Fruit fly (Drosophila melanogaster) whole organism, embryonic: Measurements from ENCODE around the gene CG34298.

Source experiments
- Bgb ChIP-seq: fragments of 200-800 bp; sonication (Bioruptor generic); IDR thresholded peaks from 2 replicates; pipeline ENCODE4 v1.3.6; 2022; ENCODE audit warnings: missing biosample characterization, missing genetic modification characterization; ENCODE audit not compliant: partially characterized antibody
- CG10321 ChIP-seq: fragments of 200-800 bp; sonication (Bioruptor generic); IDR thresholded peaks from 2 replicates; pipeline ENCODE4 v1.3.6; 2022; ENCODE audit warnings: missing biosample characterization, missing genetic modification characterization
- CG10979 ChIP-seq: fragments of 200-800 bp; sonication (Bioruptor generic); optimal IDR thresholded peaks from 2 replicates; lab custom pipeline; 2018; ENCODE audit warnings: missing biosample characterization, mild to moderate bottlenecking, missing genetic modification characterization, moderate library complexity
- CG12942 ChIP-seq: fragments of 200-800 bp; sonication (Bioruptor generic); optimal IDR thresholded peaks from 3 replicates; lab custom pipeline; 2016; ENCODE audit warnings: missing biosample characterization, missing genetic modification characterization
- CG15696 ChIP-seq: fragments of 200-800 bp; sonication (Bioruptor generic); optimal IDR thresholded peaks from 2 replicates; lab custom pipeline; 2019; ENCODE audit warnings: missing biosample characterization, mild to moderate bottlenecking, missing genetic modification characterization, moderate library complexity
- CG17829 ChIP-seq: fragments of 200-800 bp; optimal IDR thresholded peaks from 2 replicates; lab custom pipeline; 2019; ENCODE audit warnings: missing biosample characterization, mild to moderate bottlenecking, missing genetic modification characterization, moderate library complexity
- CG18011 ChIP-seq: fragments of 200-800 bp; sonication (Bioruptor generic); optimal IDR thresholded peaks from 2 replicates; lab custom pipeline; 2017; ENCODE audit warnings: missing biosample characterization, missing genetic modification characterization, mild to moderate bottlenecking, moderate library complexity, missing genotype
- CG2129 ChIP-seq: fragments of 200-800 bp; sonication (Bioruptor generic); IDR thresholded peaks from 2 replicates; pipeline ENCODE4 v1.3.6; 2022; ENCODE audit warnings: missing biosample characterization, missing genetic modification characterization; ENCODE audit not compliant: partially characterized antibody
- CG33213 ChIP-seq: fragments of 200-800 bp; sonication (Bioruptor generic); optimal IDR thresholded peaks from 3 replicates; lab custom pipeline; 2016; ENCODE audit warnings: missing biosample characterization, missing genetic modification characterization
- CG33557 ChIP-seq: fragments of 200-800 bp; sonication (Bioruptor generic); optimal IDR thresholded peaks from 2 replicates; lab custom pipeline; 2019; ENCODE audit warnings: missing biosample characterization, mild to moderate bottlenecking, missing genetic modification characterization, moderate library complexity
- CG34376 ChIP-seq: fragments of 200-800 bp; sonication (Bioruptor generic); optimal IDR thresholded peaks from 2 replicates; lab custom pipeline; 2018; ENCODE audit warnings: missing biosample characterization, mild to moderate bottlenecking, missing genetic modification characterization
- CG4404 ChIP-seq: fragments of 200-800 bp; sonication (Bioruptor generic); IDR thresholded peaks from 2 replicates; pipeline ENCODE4 v1.3.6; 2022; ENCODE audit warnings: missing biosample characterization, missing genetic modification characterization
- CG4854 ChIP-seq: fragments of 200-800 bp; sonication (Bioruptor generic); optimal IDR thresholded peaks from 2 replicates; lab custom pipeline; 2016; ENCODE audit warnings: missing biosample characterization, missing genetic modification characterization, inconsistent platforms
- CG5953 ChIP-seq: fragments of 200-800 bp; sonication (Bioruptor generic); IDR thresholded peaks from 2 replicates; pipeline ENCODE4 v1.3.6; 2022; ENCODE audit warnings: missing biosample characterization, missing genetic modification characterization
- CG7357 ChIP-seq: fragments of 200-800 bp; sonication (Bioruptor generic); IDR thresholded peaks from 3 replicates; pipeline ENCODE4 v1.3.6; 2022; ENCODE audit warnings: missing biosample characterization, missing genetic modification characterization
- CG7786 ChIP-seq: fragments of 200-800 bp; sonication (Bioruptor generic); optimal IDR thresholded peaks from 2 replicates; lab custom pipeline; 2016; ENCODE audit warnings: missing biosample characterization, missing genetic modification characterization
- CG8290 ChIP-seq, 3 experiments: fragments of 200-800 bp; sonication (Bioruptor generic); optimal IDR thresholded peaks; 2 replicates each; lab custom pipeline; 2016 to 2019; ENCODE audit warnings: missing biosample characterization in 3 of 3, missing genetic modification characterization in 3 of 3, mild to moderate bottlenecking in 2 of 3, moderate library complexity in 1 of 3
- CG8478 ChIP-seq: fragments of >200 bp; optimal IDR thresholded peaks from 2 replicates; lab custom pipeline; 2018
- CG8765 ChIP-seq: fragments of 200-800 bp; sonication (Bioruptor generic); IDR thresholded peaks from 2 replicates; pipeline ENCODE4 v1.3.6; 2022; ENCODE audit warnings: missing biosample characterization, missing genetic modification characterization
- Camta ChIP-seq: fragments of 200-800 bp; sonication (Bioruptor generic); optimal IDR thresholded peaks from 2 replicates; lab custom pipeline; 2016; ENCODE audit warnings: missing biosample characterization, missing genetic modification characterization
- CoRest ChIP-seq: fragments of 200-800 bp; sonication (Bioruptor generic); optimal IDR thresholded peaks from 3 replicates; lab custom pipeline; 2018; ENCODE audit warnings: missing biosample characterization, mild to moderate bottlenecking, missing genetic modification characterization, moderate library complexity
- CrebB ChIP-seq: fragments of 200-800 bp; sonication (Bioruptor generic); optimal IDR thresholded peaks from 3 replicates; lab custom pipeline; 2018; ENCODE audit warnings: missing biosample characterization, mild to moderate bottlenecking, missing genetic modification characterization
- Gsc ChIP-seq: fragments of 200-800 bp; sonication (Bioruptor generic); IDR thresholded peaks from 2 replicates; pipeline ENCODE4 v1.3.6; 2022; ENCODE audit warnings: missing biosample characterization, missing genetic modification characterization
- HLH4C ChIP-seq: fragments of 200-800 bp; sonication (Bioruptor generic); IDR thresholded peaks from 3 replicates; pipeline ENCODE4 v1.3.6; 2022; ENCODE audit warnings: missing biosample characterization, missing genetic modification characterization; ENCODE audit not compliant: partially characterized antibody
- Hand ChIP-seq: fragments of 200-800 bp; sonication (Bioruptor generic); optimal IDR thresholded peaks from 2 replicates; lab custom pipeline; 2017; ENCODE audit warnings: mild to moderate bottlenecking, missing biosample characterization, missing genetic modification reagents, missing genetic modification characterization
- Lhr ChIP-seq: fragments of 200-800 bp; sonication (Bioruptor generic); optimal IDR thresholded peaks from 3 replicates; lab custom pipeline; 2017; ENCODE audit warnings: mild to moderate bottlenecking, missing biosample characterization, missing genetic modification reagents, missing genetic modification characterization
- Mes4 ChIP-seq: fragments of 200-800 bp; sonication (Bioruptor generic); optimal IDR thresholded peaks from 2 replicates; lab custom pipeline; 2016; ENCODE audit warnings: missing biosample characterization, missing genetic modification characterization
- Nf-YB ChIP-seq: fragments of 200-800 bp; sonication (Bioruptor generic); optimal IDR thresholded peaks from 3 replicates; lab custom pipeline; 2019; ENCODE audit warnings: missing biosample characterization, mild to moderate bottlenecking, missing genetic modification characterization, moderate library complexity
- Side ChIP-seq: fragments of 200-800 bp; sonication (Bioruptor generic); optimal IDR thresholded peaks from 2 replicates; lab custom pipeline; 2016; ENCODE audit warnings: missing biosample characterization, missing genetic modification characterization
- Xbp1 ChIP-seq: fragments of 200-800 bp; sonication (Bioruptor generic); optimal IDR thresholded peaks from 3 replicates; lab custom pipeline; 2016; ENCODE audit warnings: missing biosample characterization, mild to moderate bottlenecking, missing genetic modification characterization
- crol ChIP-seq: fragments of 200-800 bp; sonication (Bioruptor generic); IDR thresholded peaks from 2 replicates; pipeline ENCODE4 v1.3.6; 2022; ENCODE audit warnings: missing biosample characterization, missing genetic modification characterization
- dan ChIP-seq: fragments of 200-800 bp; sonication (Bioruptor generic); IDR thresholded peaks from 2 replicates; pipeline ENCODE4 v1.3.6; 2022; ENCODE audit warnings: missing biosample characterization, missing genetic modification characterization
- esg ChIP-seq: fragments of 200-800 bp; sonication (Bioruptor generic); conservative IDR thresholded peaks from 2 replicates; pipeline ENCODE4 v1.3.6; 2022; ENCODE audit warnings: missing biosample characterization, missing genetic modification characterization
- ewg ChIP-seq: fragments of 200-800 bp; sonication (Bioruptor generic); optimal IDR thresholded peaks from 3 replicates; lab custom pipeline; 2017; ENCODE audit warnings: mild to moderate bottlenecking, missing biosample characterization, missing genetic modification reagents, missing genetic modification characterization
- ftz-f1 ChIP-seq: fragments of 200-800 bp; sonication (Bioruptor generic); optimal IDR thresholded peaks from 2 replicates; lab custom pipeline; 2016; ENCODE audit warnings: missing biosample characterization, missing genetic modification characterization
- fu2 ChIP-seq: fragments of 200-800 bp; sonication (Bioruptor generic); optimal IDR thresholded peaks from 2 replicates; lab custom pipeline; 2016; ENCODE audit warnings: missing biosample characterization, missing genetic modification characterization
- inv ChIP-seq: fragments of 200-800 bp; sonication (Bioruptor generic); IDR thresholded peaks from 2 replicates; pipeline ENCODE4 v1.3.6; 2022; ENCODE audit warnings: missing biosample characterization, missing genetic modification characterization; ENCODE audit not compliant: partially characterized antibody
- kni ChIP-seq: fragments of 200-800 bp; sonication (Bioruptor generic); optimal IDR thresholded peaks from 3 replicates; lab custom pipeline; 2017; ENCODE audit warnings: mild to moderate bottlenecking, missing biosample characterization, missing genetic modification reagents, missing genetic modification characterization
- lbe ChIP-seq: fragments of 200-800 bp; sonication (Bioruptor generic); optimal IDR thresholded peaks from 2 replicates; lab custom pipeline; 2016; ENCODE audit warnings: missing biosample characterization, mild to moderate bottlenecking, missing genetic modification characterization
- mam ChIP-seq: fragments of 200-800 bp; sonication (Bioruptor generic); optimal IDR thresholded peaks from 3 replicates; lab custom pipeline; 2016; ENCODE audit warnings: missing biosample characterization, missing genetic modification characterization
- nmo ChIP-seq: fragments of 200-800 bp; sonication (Bioruptor generic); optimal IDR thresholded peaks from 2 replicates; lab custom pipeline; 2018; ENCODE audit warnings: missing biosample characterization, mild to moderate bottlenecking, missing genetic modification characterization, moderate library complexity
- oc ChIP-seq: fragments of 200-800 bp; sonication (Bioruptor generic); optimal IDR thresholded peaks from 2 replicates; lab custom pipeline; 2018; ENCODE audit warnings: missing biosample characterization, mild to moderate bottlenecking, missing genetic modification characterization, moderate library complexity
- pum ChIP-seq: fragments of 200-800 bp; sonication (Bioruptor generic); optimal IDR thresholded peaks from 2 replicates; lab custom pipeline; 2016; ENCODE audit warnings: missing biosample characterization, missing genetic modification characterization
- slp2 ChIP-seq: fragments of 200-800 bp; sonication (Bioruptor generic); optimal IDR thresholded peaks from 2 replicates; lab custom pipeline; 2016; ENCODE audit warnings: missing biosample characterization, missing genetic modification characterization
- sug ChIP-seq: fragments of 200-800 bp; optimal IDR thresholded peaks from 2 replicates; lab custom pipeline; 2019; ENCODE audit warnings: missing biosample characterization, mild to moderate bottlenecking, missing genetic modification characterization, moderate library complexity
- tio ChIP-seq: fragments of 200-800 bp; sonication (Bioruptor generic); optimal IDR thresholded peaks from 2 replicates; lab custom pipeline; 2017; ENCODE audit warnings: missing biosample characterization, missing genetic modification characterization, inconsistent platforms
- zen ChIP-seq: fragments of 200-800 bp; sonication (Bioruptor generic); optimal IDR thresholded peaks from 3 replicates; lab custom pipeline; 2018; ENCODE audit warnings: missing biosample characterization, mild to moderate bottlenecking, missing genetic modification characterization, moderate library complexity

Gene CG34298

DNA sequence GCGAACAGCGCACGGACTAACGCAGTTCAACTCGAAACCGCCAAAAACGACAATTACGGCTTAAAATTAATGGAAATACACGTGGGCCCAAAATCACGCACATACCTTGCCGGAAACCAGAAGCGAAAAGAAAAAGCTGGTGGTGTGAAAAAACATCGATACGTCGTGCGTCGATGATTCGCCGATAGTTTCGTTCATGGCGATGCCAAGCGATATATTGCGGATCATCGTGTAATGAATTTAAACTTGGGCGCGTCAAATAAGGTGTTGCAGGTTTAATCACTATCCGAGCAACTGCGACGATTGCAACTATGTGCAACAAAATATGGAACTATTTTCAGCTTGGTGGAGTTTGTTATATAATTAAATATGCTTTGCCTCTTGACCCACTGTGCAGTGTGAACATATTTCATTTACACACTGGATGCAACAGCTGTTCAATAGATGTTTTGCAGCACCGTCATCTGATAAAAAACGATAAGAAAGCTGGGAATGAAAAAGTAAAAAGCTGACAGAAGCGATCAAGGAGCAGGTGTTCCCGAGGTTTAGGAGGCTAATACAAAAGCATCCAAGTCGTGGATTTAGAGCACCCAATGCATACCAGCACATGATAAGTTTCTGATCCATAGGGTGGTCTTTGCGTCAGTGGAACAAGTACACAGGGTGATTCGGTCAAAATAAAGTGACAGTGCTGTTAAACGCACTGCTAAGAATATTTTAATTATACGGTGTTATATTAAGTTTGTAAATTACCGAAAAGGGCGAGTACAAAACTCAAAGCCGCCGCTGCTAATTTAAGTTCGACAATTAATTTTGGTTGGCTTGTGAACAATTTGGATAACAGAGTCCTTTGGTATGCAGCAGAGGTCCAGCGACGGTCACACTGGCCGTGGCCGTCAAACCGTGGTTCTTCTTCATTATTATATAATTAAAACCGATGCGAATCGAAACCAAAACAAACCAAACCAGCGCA is 46.7 kb downstream of the CG34298 start, which contains the start of the genes RpL32 and CG7943 (continued):
- TF ChIP-seq CG17829 (peak; percentile 93), Mes4 (GFP tag; lab: Kevin White, UChicago) (peak; percentile 96), CG34376 (peak; percentile 99), CG33557 (GFP tag; lab: Kevin White, UChicago) (peak; percentile 70), ewg (GFP tag; lab: Kevin White, UChicago) (peak; percentile 80), CG7357 (GFP tag; lab: Robert Waterston, UW) (peak; percentile 92), CG8290 (GFP tag; optimal IDR thresholded peaks at IDR 0.05; lab: Kevin White, UChicago) (peak; percentile 91), CG8290 (tag; optimal IDR thresholded peaks at IDR 0.05; lab: Kevin White, UChicago) (peak in 1 of 2 experiments; percentile 95), crol (GFP tag; lab: Robert Waterston, UW) (peak; percentile 55; the same call in 1 of the 2 replicates), dan (GFP tag; lab: Robert Waterston, UW) (peak; percentile 84), Gsc (peak; percentile 85), CG10979 (tag; lab: Kevin White, UChicago) (peak; percentile 88), mam (GFP tag; lab: Kevin White, UChicago) (peak; percentile 99), CG8765 (peak; percentile 95), lbe (GFP tag; lab: Kevin White, UChicago) (peak; percentile 95), fu2 (GFP tag; lab: Kevin White, UChicago) (peak; percentile 88), inv (GFP tag; lab: Robert Waterston, UW) (peak; percentile 100), oc (tag; lab: Kevin White, UChicago) (peak; percentile 81), CrebB (tag; lab: Kevin White, UChicago) (peak; percentile 87), CG18011 (peak; percentile 77), Hand (GFP tag; lab: Kevin White, UChicago) (peak; percentile 70), slp2 (peak; percentile 93), CG4404 (GFP tag; lab: Robert Waterston, UW) (peak; percentile 93), pum (GFP tag; lab: Kevin White, UChicago) (peak; percentile 97), Camta (GFP tag; lab: Kevin White, UChicago) (peak; percentile 98), HLH4C (GFP tag; lab: Robert Waterston, UW) (peak; percentile 100), CG8478 (no peak), esg (GFP tag; lab: Robert Waterston, UW) (peak; percentile 95), CG5953 (GFP tag; lab: Robert Waterston, UW) (peak; percentile 92), CG2129 (GFP tag; lab: Robert Waterston, UW) (peak; percentile 100), CG10321 (peak; percentile 68), CG15696 (tag; lab: Kevin White, UChicago) (peak; percentile 81), nmo (peak; percentile 96), Side (GFP tag; lab: Kevin White, UChicago) (peak; percentile 97), CG33213 (peak; percentile 96), CoRest (tag; lab: Kevin White, UChicago) (peak; percentile 85), Lhr (GFP tag; lab: Kevin White, UChicago) (peak; percentile 64), kni (GFP tag; lab: Kevin White, UChicago) (peak; percentile 92), Xbp1 (peak; percentile 87), CG7786 (GFP tag; lab: Kevin White, UChicago) (peak; percentile 90), ftz-f1 (GFP tag; lab: Kevin White, UChicago) (peak; percentile 81), CG4854 (GFP tag; lab: Kevin White, UChicago) (peak; percentile 92), zen (tag; lab: Kevin White, UChicago) (peak; percentile 91), Bgb (GFP tag; lab: Robert Waterston, UW) (peak; percentile 100), Nf-YB (GFP tag; lab: Kevin White, UChicago) (peak; percentile 62), CG12942 (GFP tag; lab: Kevin White, UChicago) (peak; percentile 78), tio (no peak), sug (tag; lab: Kevin White, UChicago) (peak; percentile 95)
